Fruit fly (Drosophila melanogaster): ENCODE measurements around the gene Sfp96F.
A peak's percentile ranks its signal among the peaks of the same experiment; 100 is the strongest.

Gene Sfp96F

dm6 chr3R:25854825-25855224 lies 24.8 kb upstream of the Sfp96F start (continued):
- no peak for TF ChIP-seq Bteb2 (GFP tag; optimal IDR thresholded peaks at IDR 0.05)
- TF ChIP-seq CG6254 (GFP tag; optimal IDR thresholded peaks at IDR 0.05) = no peak
- TF ChIP-seq Hmx (GFP tag; optimal IDR thresholded peaks at IDR 0.05) = no peak
- no peak for TF ChIP-seq Neu2 (GFP tag; optimal IDR thresholded peaks at IDR 0.05; ENCODE audit: borderline replicate concordance)
- no peak for TF ChIP-seq CG5953 (GFP tag; IDR thresholded peaks at IDR 0.05)
- no peak for TF ChIP-seq CG30431 (GFP tag; optimal IDR thresholded peaks at IDR 0.05)
- no peak for TF ChIP-seq Doc3 (GFP tag; IDR thresholded peaks at IDR 0.05; ENCODE audit: partially characterized antibody)
- TF ChIP-seq shn (GFP tag; optimal IDR thresholded peaks at IDR 0.05) = no peak
- no peak for TF ChIP-seq Fer2 (tag; optimal IDR thresholded peaks at IDR 0.05)
- peak; percentile 53 for TF ChIP-seq CG3281 (GFP tag; optimal IDR thresholded peaks at IDR 0.05)
- no peak for TF ChIP-seq pros (GFP tag; optimal IDR thresholded peaks at IDR 0.05)
- no peak for TF ChIP-seq Xrp1 (GFP tag; IDR thresholded peaks at IDR 0.05)
- no peak for TF ChIP-seq pan (optimal IDR thresholded peaks at IDR 0.05)
- peak in 1 of 2 experiments; percentile 40 for TF ChIP-seq pan (GFP tag; optimal IDR thresholded peaks at IDR 0.05 in 1 of 2, IDR thresholded peaks at IDR 0.05 in 1 of 2)
- TF ChIP-seq Ets65A (GFP tag) = no peak
- TF ChIP-seq CG2116 (GFP tag; optimal IDR thresholded peaks at IDR 0.05) = no peak
- peak; percentile 55 for TF ChIP-seq lab (GFP tag; optimal IDR thresholded peaks at IDR 0.05)
- TF ChIP-seq maf-S (GFP tag; optimal IDR thresholded peaks at IDR 0.05) = no peak
- no peak for TF ChIP-seq Hsf (GFP tag; optimal IDR thresholded peaks at IDR 0.05)
- no peak for TF ChIP-seq z (GFP tag; IDR thresholded peaks at IDR 0.05)
- TF ChIP-seq zen (tag; optimal IDR thresholded peaks at IDR 0.05) = no peak
- TF ChIP-seq CG14710 (tag; optimal IDR thresholded peaks at IDR 0.05) = no peak
- TF ChIP-seq ftz-f1 (GFP tag; optimal IDR thresholded peaks at IDR 0.05) = no peak
- TF ChIP-seq CG1529 (GFP tag; optimal IDR thresholded peaks at IDR 0.05) = no peak
- TF ChIP-seq h (optimal IDR thresholded peaks at IDR 0.05) = no peak
- TF ChIP-seq jumu (GFP tag; optimal IDR thresholded peaks at IDR 0.05) = no peak
- no peak for TF ChIP-seq Chrac-16 (GFP tag; optimal IDR thresholded peaks at IDR 0.05)
- no peak for TF ChIP-seq Six4 (GFP tag; optimal IDR thresholded peaks at IDR 0.05)
- peak; percentile 46; the same call in 1 of the 2 replicates for TF ChIP-seq Ada2b (GFP tag; IDR thresholded peaks at IDR 0.05)
- TF ChIP-seq CG15073 (GFP tag; optimal IDR thresholded peaks at IDR 0.05) = no peak
- no peak for TF ChIP-seq CG33213 (GFP tag; optimal IDR thresholded peaks at IDR 0.05)
- peak; percentile 25 for TF ChIP-seq cwo (GFP tag; optimal IDR thresholded peaks at IDR 0.05)
- no peak for TF ChIP-seq Dek (tag; optimal IDR thresholded peaks at IDR 0.05)
- TF ChIP-seq CG32767 (GFP tag; IDR thresholded peaks at IDR 0.05) = no peak
- TF ChIP-seq tin (GFP tag; optimal IDR thresholded peaks at IDR 0.05) = no peak
- TF ChIP-seq CG7357 (GFP tag; IDR thresholded peaks at IDR 0.05) = no peak
- no peak for TF ChIP-seq D19B (GFP tag; optimal IDR thresholded peaks at IDR 0.05)
- no peak for TF ChIP-seq CG30403 (GFP tag; optimal IDR thresholded peaks at IDR 0.05)
- peak; percentile 49; the same call in 1 of the 2 replicates for TF ChIP-seq slbo (GFP tag; IDR thresholded peaks at IDR 0.05)
- TF ChIP-seq HLH3B (GFP tag; IDR thresholded peaks at IDR 0.05) = peak; percentile 52
- TF ChIP-seq pb (GFP tag; optimal IDR thresholded peaks at IDR 0.05) = no peak
- TF ChIP-seq dpn (GFP tag; optimal IDR thresholded peaks at IDR 0.05) = no peak
- TF ChIP-seq bbx (GFP tag; IDR thresholded peaks at IDR 0.05; ENCODE audit: partially characterized antibody) = no peak
- TF ChIP-seq exex (tag; optimal IDR thresholded peaks at IDR 0.05) = no peak
- TF ChIP-seq scrt (GFP tag; optimal IDR thresholded peaks at IDR 0.05) = peak; percentile 14
- TF ChIP-seq CG15696 (tag; optimal IDR thresholded peaks at IDR 0.05) = no peak
- TF ChIP-seq row (GFP tag; IDR thresholded peaks at IDR 0.05) = peak; percentile 35; the same call in 1 of the 3 replicates
- no peak for TF ChIP-seq Dll (GFP tag; IDR thresholded peaks at IDR 0.05; ENCODE audit: partially characterized antibody)
- TF ChIP-seq CG13894 (tag; optimal IDR thresholded peaks at IDR 0.05) = no peak
- no peak for TF ChIP-seq cad (GFP tag; optimal IDR thresholded peaks at IDR 0.05)
- TF ChIP-seq cg (GFP tag; optimal IDR thresholded peaks at IDR 0.05) = no peak
- 0 out of 2 replicates have a peak, but pooled peaks have one; percentile 35 for TF ChIP-seq vvl (GFP tag; IDR thresholded peaks at IDR 0.05)

Measured in whole organism, embryonic.